Fruit fly (Drosophila melanogaster) whole organism, wandering third instar larva: ENCODE measurements around the gene RNaseX25.

Experiments
- Abd-B ChIP-seq: fragments of >200 bp; optimal IDR thresholded peaks from 2 replicates; lab custom pipeline; 2017; ENCODE audit warnings: missing biosample characterization, missing genetic modification characterization
- CG32264 ChIP-seq: fragments of 200-800 bp; sonication (Bioruptor generic); optimal IDR thresholded peaks from 2 replicates; lab custom pipeline; 2016; ENCODE audit warnings: missing biosample characterization, missing genetic modification characterization
- CG9705 ChIP-seq: fragments of 200-800 bp; sonication (Bioruptor generic); optimal IDR thresholded peaks from 2 replicates; lab custom pipeline; 2018; ENCODE audit warnings: missing biosample characterization, mild to moderate bottlenecking, missing genetic modification characterization
- CrebA ChIP-seq: fragments of 200-800 bp; sonication (Bioruptor generic); optimal IDR thresholded peaks from 2 replicates; lab custom pipeline; 2016; ENCODE audit warnings: missing biosample characterization, mild to moderate bottlenecking, missing genetic modification characterization, borderline replicate concordance
- Dfd ChIP-seq: fragments of >200 bp; optimal IDR thresholded peaks from 2 replicates; lab custom pipeline; 2017; ENCODE audit warnings: missing biosample characterization, missing genetic modification characterization
- Dif ChIP-seq: fragments of 200-275, 200-300 bp; sonication (Bioruptor generic); optimal IDR thresholded peaks from 2 replicates; lab custom pipeline; 2018; ENCODE audit warnings: missing biosample characterization, missing genetic modification characterization; ENCODE audit not compliant: partially characterized antibody
- GATAd ChIP-seq: sonication (Bioruptor generic); optimal IDR thresholded peaks from 2 replicates; lab custom pipeline; 2016; ENCODE audit warnings: missing biosample characterization, missing genetic modification characterization
- HLH106 ChIP-seq: fragments of 200-800 bp; optimal IDR thresholded peaks from 3 replicates; lab custom pipeline; 2019; ENCODE audit warnings: missing biosample characterization, mild to moderate bottlenecking, missing genetic modification characterization, moderate library complexity
- Hnf4 ChIP-seq: fragments of 200-800 bp; sonication (Bioruptor generic); optimal IDR thresholded peaks from 2 replicates; lab custom pipeline; 2016; ENCODE audit warnings: missing biosample characterization, mild to moderate bottlenecking, missing genetic modification characterization
- Hr78 ChIP-seq: fragments of >200 bp; optimal IDR thresholded peaks from 2 replicates; lab custom pipeline; 2017; ENCODE audit warnings: missing biosample characterization, missing genetic modification characterization
- Hr83 ChIP-seq: fragments of 200-300 bp; sonication (Bioruptor generic); optimal IDR thresholded peaks from 2 replicates; lab custom pipeline; 2016; ENCODE audit warnings: missing biosample characterization, mild to moderate bottlenecking, missing genetic modification characterization, moderate library complexity; ENCODE audit not compliant: poor library complexity, severe bottlenecking
- Jra ChIP-seq: sonication (Bioruptor generic); optimal IDR thresholded peaks from 2 replicates; lab custom pipeline; 2016; ENCODE audit warnings: missing biosample characterization, missing genetic modification characterization
- Mio ChIP-seq: sonication (Bioruptor generic); optimal IDR thresholded peaks from 2 replicates; lab custom pipeline; 2016; ENCODE audit warnings: missing biosample characterization, missing genetic modification characterization
- Myc ChIP-seq: fragments of >200 bp; optimal IDR thresholded peaks from 2 replicates; lab custom pipeline; 2017
- N ChIP-seq: fragments of >200 bp; optimal IDR thresholded peaks from 2 replicates; lab custom pipeline; 2018; ENCODE audit warnings: missing biosample characterization, missing external identifiers, missing genetic modification characterization
- OdsH ChIP-seq: fragments of 200-800 bp; sonication (Bioruptor generic); optimal IDR thresholded peaks from 2 replicates; lab custom pipeline; 2016; ENCODE audit warnings: missing biosample characterization, mild to moderate bottlenecking, missing genetic modification characterization
- Rel ChIP-seq, 2 experiments: fragments of 200-800 bp; sonication (Bioruptor generic) in 1 of 2; optimal IDR thresholded peaks; 2 replicates in 1 of 2; 3 replicates in 1 of 2; lab custom pipeline; 2016 to 2019; ENCODE audit warnings: mild to moderate bottlenecking in 2 of 2, missing biosample characterization in 2 of 2, missing genetic modification characterization in 2 of 2, moderate library complexity in 1 of 2
- Sp1 ChIP-seq: fragments of 200-800 bp; sonication (Bioruptor generic); optimal IDR thresholded peaks from 3 replicates; lab custom pipeline; 2019; ENCODE audit warnings: missing biosample characterization, mild to moderate bottlenecking, missing genetic modification characterization, moderate library complexity
- Vsx2 ChIP-seq: fragments of 200-300, 225-300 bp; sonication (Bioruptor generic); optimal IDR thresholded peaks from 2 replicates; lab custom pipeline; 2018; ENCODE audit warnings: missing biosample characterization, missing genetic modification characterization; ENCODE audit not compliant: partially characterized antibody
- br ChIP-seq: fragments of 200-800 bp; sonication (Bioruptor generic); optimal IDR thresholded peaks from 2 replicates; lab custom pipeline; 2016; ENCODE audit warnings: missing biosample characterization, missing genetic modification characterization
- brk ChIP-seq: fragments of 200-800 bp; sonication (Bioruptor generic); optimal IDR thresholded peaks from 2 replicates; lab custom pipeline; 2016; ENCODE audit warnings: missing biosample characterization, mild to moderate bottlenecking, missing genetic modification characterization
- dl ChIP-seq, 2 experiments: fragments of 175-275, 200-275 bp in 1 of 2; fragments of 200-275 bp in 1 of 2; sonication (Bioruptor generic); optimal IDR thresholded peaks; lab custom pipeline; 2018; ENCODE audit warnings: mild to moderate bottlenecking in 2 of 2, missing biosample characterization in 2 of 2, missing genetic modification characterization in 2 of 2, moderate library complexity in 2 of 2; ENCODE audit not compliant: partially characterized antibody in 2 of 2, insufficient read depth in 1 of 2
- dmrt93B ChIP-seq: fragments of 200-800 bp; sonication (Bioruptor generic); optimal IDR thresholded peaks from 2 replicates; lab custom pipeline; 2018; ENCODE audit warnings: missing biosample characterization, mild to moderate bottlenecking, missing genetic modification characterization
- dsf ChIP-seq: sonication (Bioruptor generic); optimal IDR thresholded peaks from 2 replicates; lab custom pipeline; 2016; ENCODE audit warnings: missing biosample characterization, missing genetic modification characterization, borderline replicate concordance
- ey ChIP-seq: fragments of 200-800 bp; sonication (Bioruptor generic); optimal IDR thresholded peaks from 2 replicates; lab custom pipeline; 2016; ENCODE audit warnings: missing biosample characterization, missing genetic modification characterization
- foxo ChIP-seq, 2 experiments: fragments of 200-800 bp; sonication (Bioruptor generic); optimal IDR thresholded peaks; 2 replicates in 1 of 2; 3 replicates in 1 of 2; lab custom pipeline; 2016 to 2017; ENCODE audit warnings: missing biosample characterization in 2 of 2, missing genetic modification characterization in 2 of 2
- fru ChIP-seq: fragments of 200-800 bp; sonication (Bioruptor generic); optimal IDR thresholded peaks from 3 replicates; lab custom pipeline; 2016; ENCODE audit warnings: missing biosample characterization, mild to moderate bottlenecking, missing genetic modification characterization
- h ChIP-seq: fragments of 200-800 bp; sonication (Bioruptor generic); optimal IDR thresholded peaks from 3 replicates; lab custom pipeline; 2016; ENCODE audit warnings: missing biosample characterization, mild to moderate bottlenecking, missing genetic modification characterization
- jim ChIP-seq: fragments of 175-275, 200-325 bp; sonication (Bioruptor generic); optimal IDR thresholded peaks from 2 replicates; lab custom pipeline; 2016; ENCODE audit warnings: missing biosample characterization, mild to moderate bottlenecking, missing genetic modification characterization
- lola ChIP-seq: fragments of >200 bp; optimal IDR thresholded peaks from 2 replicates; lab custom pipeline; 2017; ENCODE audit warnings: missing biosample characterization, missing genetic modification characterization
- pan ChIP-seq: fragments of >200 bp; optimal IDR thresholded peaks from 2 replicates; lab custom pipeline; 2017
- psq ChIP-seq: fragments of 200-800 bp; sonication (Bioruptor generic); optimal IDR thresholded peaks from 3 replicates; lab custom pipeline; 2017; ENCODE audit warnings: missing biosample characterization, mild to moderate bottlenecking, missing genetic modification characterization, moderate library complexity
- rgr ChIP-seq: fragments of 200-800 bp; sonication (Bioruptor generic); optimal IDR thresholded peaks from 3 replicates; lab custom pipeline; 2016; ENCODE audit warnings: missing biosample characterization, mild to moderate bottlenecking, missing genetic modification characterization
- sage ChIP-seq: fragments of 200-800 bp; sonication (Bioruptor generic); optimal IDR thresholded peaks from 2 replicates; lab custom pipeline; 2016; ENCODE audit warnings: missing biosample characterization, mild to moderate bottlenecking, missing genetic modification characterization
- sv ChIP-seq: fragments of 200-800 bp; sonication (Bioruptor generic); optimal IDR thresholded peaks from 3 replicates; lab custom pipeline; 2016; ENCODE audit warnings: missing biosample characterization, missing genetic modification characterization
- tai ChIP-seq: sonication (Bioruptor generic); optimal IDR thresholded peaks from 2 replicates; lab custom pipeline; 2016; ENCODE audit warnings: missing biosample characterization, missing genetic modification characterization
- usp ChIP-seq: fragments of >200 bp; optimal IDR thresholded peaks from 2 replicates; lab custom pipeline; 2017; ENCODE audit warnings: missing biosample characterization, missing genetic modification characterization
- woc ChIP-seq: sonication (Bioruptor generic); optimal IDR thresholded peaks from 2 replicates; lab custom pipeline; 2016; ENCODE audit warnings: missing biosample characterization, mild to moderate bottlenecking, missing genetic modification characterization

RNaseX25 gene

dm6 chr3L:7988401-7988800 is 18.0 kb downstream of the RNaseX25 start:
- TF ChIP-seq Mio (GFP tag; lab: Kevin White, UChicago): no peak
- no peak for TF ChIP-seq dsf (GFP tag; lab: Kevin White, UChicago)
- no peak for TF ChIP-seq Abd-B (GFP tag; lab: Kevin White, UChicago)
- no peak for TF ChIP-seq dl (GFP tag; optimal IDR thresholded peaks at IDR 0.05; lab: Kevin White, UChicago; ENCODE audit: insufficient read depth in 1 of 2, partially characterized antibody in 2 of 2)

dm6 chr3L:7988828-7989673 is 18.7 kb downstream of the RNaseX25 start:
- TF ChIP-seq fru (peak; percentile 60), sage (peak; percentile 14), sv (GFP tag; lab: Kevin White, UChicago) (peak; percentile 13), Jra (GFP tag; lab: Kevin White, UChicago) (no peak), dl (GFP tag; optimal IDR thresholded peaks at IDR 0.05; lab: Kevin White, UChicago; ENCODE audit: insufficient read depth in 1 of 2, partially characterized antibody in 2 of 2) (no peak), Dfd (peak; percentile 92), lola (GFP tag; lab: Kevin White, UChicago) (no peak), rgr (GFP tag; lab: Kevin White, UChicago) (peak; percentile 27), OdsH (GFP tag; lab: Kevin White, UChicago) (peak; percentile 37), dmrt93B (GFP tag; lab: Kevin White, UChicago) (no peak), Vsx2 (GFP tag; lab: Kevin White, UChicago) (no peak), CG9705 (GFP tag; lab: Kevin White, UChicago) (no peak), foxo (GFP tag; optimal IDR thresholded peaks at IDR 0.05; lab: Kevin White, UChicago) (peak in 1 of 2 experiments; percentile 26), Myc (lab: Kevin White, UChicago) (no peak), br (GFP tag; lab: Kevin White, UChicago) (no peak), HLH106 (peak; percentile 18), Rel (GFP tag; optimal IDR thresholded peaks at IDR 0.05; lab: Kevin White, UChicago) (no peak), Rel (tag; optimal IDR thresholded peaks at IDR 0.05; lab: Kevin White, UChicago) (no peak), pan (no peak), psq (GFP tag; lab: Kevin White, UChicago) (peak; percentile 38), jim (GFP tag; lab: Kevin White, UChicago) (no peak), N (GFP tag; lab: Kevin White, UChicago) (no peak), dsf (GFP tag; lab: Kevin White, UChicago) (no peak), Hr83 (GFP tag; lab: Kevin White, UChicago) (no peak), Abd-B (GFP tag; lab: Kevin White, UChicago) (no peak), usp (no peak), woc (GFP tag; lab: Kevin White, UChicago) (peak; percentile 16), GATAd (GFP tag; lab: Kevin White, UChicago) (no peak), tai (GFP tag; lab: Kevin White, UChicago) (no peak), brk (GFP tag; lab: Kevin White, UChicago) (no peak), Hr78 (no peak), CG32264 (no peak), h (GFP tag; lab: Kevin White, UChicago) (peak; percentile 67), Hnf4 (no peak), CrebA (GFP tag; lab: Kevin White, UChicago) (no peak), Sp1 (peak; percentile 33), Dif (no peak), Mio (GFP tag; lab: Kevin White, UChicago) (no peak), ey (GFP tag; lab: Kevin White, UChicago) (peak; percentile 27)
